Fruit fly (Drosophila melanogaster) whole organism: ENCODE data around the gene CG18547.

Source experiments
- CG8478 ChIP-seq: fragments of >200 bp; optimal IDR thresholded peaks from 2 replicates; lab custom pipeline; 2018; ENCODE audit warnings: inconsistent platforms
- Dll ChIP-seq: fragments of >200 bp; optimal IDR thresholded peaks from 2 replicates; lab custom pipeline; 2017
- EcR ChIP-seq, 2 experiments: fragments of >200 bp; optimal IDR thresholded peaks; 2 replicates each; lab custom pipeline; 2017; ENCODE audit warnings: missing biosample characterization in 2 of 2, missing genetic modification characterization in 2 of 2, missing genetic modification reagents in 2 of 2
- pan ChIP-seq: fragments of >200 bp; optimal IDR thresholded peaks from 2 replicates; lab custom pipeline; 2017
- psq ChIP-seq: fragments of >200 bp; optimal IDR thresholded peaks from 2 replicates; lab custom pipeline; 2017

DNA sequence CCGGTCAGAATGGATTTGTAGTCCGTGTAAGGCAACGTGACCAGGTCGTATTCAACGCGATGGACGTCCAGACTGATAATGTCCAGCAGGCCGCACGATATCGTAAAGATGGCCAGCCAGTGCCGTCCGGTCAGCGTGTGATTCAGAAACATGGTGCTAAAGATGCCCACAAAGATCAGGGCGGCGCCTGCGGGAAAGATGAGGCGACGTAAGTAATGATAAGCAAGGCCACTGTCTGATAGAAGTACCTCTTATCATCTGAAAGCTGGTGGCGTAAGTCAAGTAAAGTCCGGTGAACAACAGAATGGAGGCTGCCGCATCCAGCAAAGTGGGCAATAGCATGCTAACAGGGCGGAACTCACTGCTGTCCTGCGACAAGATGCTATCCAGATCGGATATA lies 6.4 kb downstream of the CG18547 start:
- TF ChIP-seq Dll (lab: Kevin White, UChicago) (no peak), EcR (GFP tag; optimal IDR thresholded peaks at IDR 0.05; lab: Kevin White, UChicago) (no peak), CG8478 (no peak), pan (no peak), psq (no peak)
